Worm (Caenorhabditis elegans): ENCODE results near the gene F25H9.2.

F25H9.2 gene

ce11 chrV:13457858-13458257, at the start of gene F25H9.2:
TSS of gene F25H9.2 (plus strand) at chrV:13458083.
- TF ChIP-seq elt-2 (tag; optimal IDR thresholded peaks at IDR 0.05) (peak; percentile 5), hmg-11 (tag; optimal IDR thresholded peaks at IDR 0.05) (peak; percentile 39), lin-15B (tag; optimal IDR thresholded peaks at IDR 0.05) (peak; percentile 20), mml-1 (tag; optimal IDR thresholded peaks at IDR 0.05) (no peak)

DNA sequence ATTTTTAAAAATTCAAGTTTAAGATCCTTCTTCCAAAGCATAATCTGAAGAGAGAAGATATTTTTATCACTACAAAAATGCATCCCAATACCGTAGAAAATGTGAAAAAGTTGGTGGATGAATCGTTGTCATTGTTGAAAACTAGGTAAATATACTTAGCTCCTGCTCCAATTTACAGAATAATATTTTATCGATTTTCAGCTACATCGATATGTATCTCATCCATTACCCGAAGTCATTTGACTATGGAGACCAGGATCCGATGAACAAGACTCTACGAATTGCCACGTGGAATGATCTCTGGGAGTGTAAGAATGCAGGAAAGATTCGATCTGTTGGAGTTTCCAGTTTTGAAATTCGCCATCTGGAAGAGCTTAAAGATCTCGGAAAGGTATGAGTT, 49.4 kb upstream of the F25H9.2 start:
- no peak for TF ChIP-seq nfya-1 (tag; optimal IDR thresholded peaks at IDR 0.05; ENCODE audit: insufficient read depth)
- TF ChIP-seq elt-1 (tag; optimal IDR thresholded peaks at IDR 0.05) = no peak
- TF ChIP-seq hmg-11 (tag; optimal IDR thresholded peaks at IDR 0.05) = no peak
- TF ChIP-seq tbx-2 (tag; optimal IDR thresholded peaks at IDR 0.05) = no peak
- no peak for TF ChIP-seq lsy-12 (tag; optimal IDR thresholded peaks at IDR 0.05)
- no peak for TF ChIP-seq ceh-82 (tag; optimal IDR thresholded peaks at IDR 0.05)
- no peak for TF ChIP-seq nhr-76 (tag; optimal IDR thresholded peaks at IDR 0.05)
- no peak for TF ChIP-seq nhr-28 (tag; optimal IDR thresholded peaks at IDR 0.05)
- TF ChIP-seq pha-4 (tag; optimal IDR thresholded peaks at IDR 0.05) = no peak
- no peak for TF ChIP-seq ceh-16 (tag; optimal IDR thresholded peaks at IDR 0.05)

- no peak for TF ChIP-seq lin-39 (tag; optimal IDR thresholded peaks at IDR 0.05)
- no peak for TF ChIP-seq elt-2 (tag; optimal IDR thresholded peaks at IDR 0.05)
- no peak for TF ChIP-seq ceh-9 (tag; optimal IDR thresholded peaks at IDR 0.05)
- peak; percentile 23 for TF ChIP-seq nhr-43 (tag; optimal IDR thresholded peaks at IDR 0.05; ENCODE audit: poor library complexity, severe bottlenecking)
- peak; percentile 41 for TF ChIP-seq pha-4 (tag; optimal IDR thresholded peaks at IDR 0.05)
- TF ChIP-seq nhr-23 (tag; optimal IDR thresholded peaks at IDR 0.05) = peak; percentile 8
- TF ChIP-seq skn-1 (tag; optimal IDR thresholded peaks at IDR 0.05) = no peak
- no peak for TF ChIP-seq mdl-1 (tag; optimal IDR thresholded peaks at IDR 0.05)
These were observed 48.8 kb upstream of the F25H9.2 start for ce11 chrV:13409089-13409488.

DNA sequence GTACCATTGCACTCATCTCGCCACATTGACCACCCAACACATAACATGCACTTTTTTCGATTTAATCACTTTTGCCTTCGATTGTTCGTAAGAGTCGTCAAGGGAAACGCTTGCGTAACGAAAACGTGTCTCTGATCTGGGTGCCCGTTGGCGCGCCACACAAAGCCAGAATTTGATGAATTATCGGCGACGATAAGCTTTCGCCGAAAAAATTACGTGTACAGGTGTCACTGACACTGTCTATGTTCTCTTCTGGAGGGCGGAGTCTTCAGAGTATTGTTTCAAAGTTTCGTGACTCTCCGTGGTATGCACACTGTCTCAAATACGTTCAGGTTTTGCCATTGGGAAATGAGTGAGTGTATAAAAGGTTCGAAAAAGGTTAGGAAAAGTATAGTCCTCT, 47.2 kb upstream of the F25H9.2 start, which contains the start of gene F53F1.4:
F53F1.4 (plus strand) TSS at position 390 of the 400 bp plus-strand sequence.
- TF ChIP-seq nhr-25 (tag; optimal IDR thresholded peaks at IDR 0.05) (peak; percentile 69), fkh-2 (tag; optimal IDR thresholded peaks at IDR 0.05) (no peak), aly-2 (tag; optimal IDR thresholded peaks at IDR 0.05) (no peak), nhr-28 (tag; optimal IDR thresholded peaks at IDR 0.05) (no peak), tbx-2 (tag; optimal IDR thresholded peaks at IDR 0.05) (no peak), eor-1 (tag; optimal IDR thresholded peaks at IDR 0.05) (no peak), lsy-12 (tag; optimal IDR thresholded peaks at IDR 0.05) (no peak), nhr-12 (tag; optimal IDR thresholded peaks at IDR 0.05) (no peak), sea-2 (GFP tag; optimal IDR thresholded peaks at IDR 0.05) (no peak)

DNA sequence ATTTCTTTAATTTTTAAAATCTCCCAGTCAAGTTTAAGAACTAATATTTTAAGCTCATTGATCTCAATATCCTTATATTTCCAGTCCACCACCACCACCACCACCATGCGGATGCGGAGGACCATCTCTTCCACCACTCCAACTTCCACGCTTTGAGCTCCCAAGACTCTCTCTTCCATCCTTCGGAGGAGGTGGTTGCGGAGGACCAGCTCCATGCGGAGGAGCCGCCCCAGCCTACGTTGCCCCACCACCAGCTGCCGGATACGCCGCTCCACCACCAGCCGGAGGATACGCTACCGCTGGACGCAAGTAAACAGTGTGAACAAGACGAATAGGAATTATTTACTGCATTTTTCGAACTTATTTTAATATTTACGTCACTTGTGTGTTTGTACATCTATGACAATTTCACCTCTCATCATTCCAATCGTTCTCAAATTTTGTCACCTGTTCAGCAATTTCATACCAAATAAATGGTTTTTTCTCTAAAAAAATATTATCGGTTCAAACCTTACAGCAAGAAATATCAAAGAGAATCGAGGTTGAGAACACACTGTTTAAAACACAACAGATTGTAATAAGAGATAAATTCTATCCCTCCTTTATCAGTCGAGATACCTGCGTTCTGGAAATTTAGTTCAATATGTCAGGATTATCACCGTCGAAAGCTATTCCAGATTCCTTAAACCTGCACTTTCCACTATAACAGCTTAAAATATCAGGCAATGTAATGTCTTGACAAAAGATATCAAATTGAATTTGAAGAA, 46.5 kb upstream of the F25H9.2 start:
- peak in 1 of 3 experiments; percentile 41 for TF ChIP-seq elt-3 (tag; optimal IDR thresholded peaks at IDR 0.05)
- no peak for TF ChIP-seq ZK546.5 (tag; optimal IDR thresholded peaks at IDR 0.05)
- TF ChIP-seq unc-62 (GFP tag; optimal IDR thresholded peaks at IDR 0.05) = no peak
- no peak for TF ChIP-seq ceh-28 (tag; optimal IDR thresholded peaks at IDR 0.05)
- no peak for TF ChIP-seq aly-2 (tag; optimal IDR thresholded peaks at IDR 0.05)
- no peak for TF ChIP-seq nhr-28 (tag; optimal IDR thresholded peaks at IDR 0.05)
- no peak for TF ChIP-seq elt-2 (tag; optimal IDR thresholded peaks at IDR 0.05)
- TF ChIP-seq eor-1 (tag; optimal IDR thresholded peaks at IDR 0.05) = no peak
- no peak for TF ChIP-seq hmg-11 (tag; optimal IDR thresholded peaks at IDR 0.05)
- no peak for TF ChIP-seq ceh-16 (tag; optimal IDR thresholded peaks at IDR 0.05)
- no peak for TF ChIP-seq zag-1 (tag; optimal IDR thresholded peaks at IDR 0.05)
- TF ChIP-seq snpc-4 (tag; optimal IDR thresholded peaks at IDR 0.05) = no peak
- no peak for TF ChIP-seq nhr-76 (tag; optimal IDR thresholded peaks at IDR 0.05)
- TF ChIP-seq skn-1 (tag; optimal IDR thresholded peaks at IDR 0.05) = no peak
- TF ChIP-seq nhr-25 (tag; optimal IDR thresholded peaks at IDR 0.05) = peak; percentile 86
- TF ChIP-seq nhr-11 (tag; optimal IDR thresholded peaks at IDR 0.05) = no peak
- TF ChIP-seq nhr-23 (tag; optimal IDR thresholded peaks at IDR 0.05) = no peak
- no peak for TF ChIP-seq fos-1 (tag; optimal IDR thresholded peaks at IDR 0.05)
- TF ChIP-seq lin-15B (tag; optimal IDR thresholded peaks at IDR 0.05) = no peak
- no peak for TF ChIP-seq ceh-82 (tag; optimal IDR thresholded peaks at IDR 0.05)
- TF ChIP-seq R02D3.7 (tag; optimal IDR thresholded peaks at IDR 0.05) = no peak
- no peak for TF ChIP-seq ztf-11 (tag; optimal IDR thresholded peaks at IDR 0.05)
- TF ChIP-seq nhr-237 (tag; optimal IDR thresholded peaks at IDR 0.05) = no peak
- TF ChIP-seq ama-1 (optimal IDR thresholded peaks at IDR 0.05) = peak; percentile 81
- TF ChIP-seq sea-2 (GFP tag; optimal IDR thresholded peaks at IDR 0.05) = no peak
- no peak for TF ChIP-seq pha-4 (tag; optimal IDR thresholded peaks at IDR 0.05)
- TF ChIP-seq unc-39 (tag; optimal IDR thresholded peaks at IDR 0.05) = no peak
- no peak for TF ChIP-seq pqm-1 (tag; optimal IDR thresholded peaks at IDR 0.05)
- TF ChIP-seq nfya-1 (tag; optimal IDR thresholded peaks at IDR 0.05; ENCODE audit: insufficient read depth) = no peak
- no peak for TF ChIP-seq mdl-1 (tag; optimal IDR thresholded peaks at IDR 0.05)
- TF ChIP-seq ceh-9 (tag; optimal IDR thresholded peaks at IDR 0.05) = no peak
- TF ChIP-seq nhr-77 (tag; optimal IDR thresholded peaks at IDR 0.05) = peak; percentile 38
- no peak for TF ChIP-seq lin-39 (tag; optimal IDR thresholded peaks at IDR 0.05)
- no peak for TF ChIP-seq jun-1 (tag; optimal IDR thresholded peaks at IDR 0.05)
- peak; percentile 29 for TF ChIP-seq nhr-43 (tag; optimal IDR thresholded peaks at IDR 0.05; ENCODE audit: poor library complexity, severe bottlenecking)
- TF ChIP-seq mml-1 (tag; optimal IDR thresholded peaks at IDR 0.05) = no peak

Measured in whole organism, L3 larva.